Worm (Caenorhabditis elegans) whole organism, L2 larva: ENCODE data around the gene nduf-2.2.

ENCODE experiments used
- C34F6.9 ChIP-seq: fragments of 150-350 bp; optimal IDR thresholded peaks from 2 replicates; lab custom pipeline; 2014; ENCODE audit warnings: missing biosample characterization, missing genetic modification characterization
- F13H6.1 ChIP-seq: sonication (generic microtip); optimal IDR thresholded peaks from 2 replicates; lab custom pipeline; 2016; ENCODE audit warnings: missing genetic modification characterization, missing compliant biosample characterization
- R02D3.7 ChIP-seq: fragments of 150-350 bp; optimal IDR thresholded peaks from 2 replicates; lab custom pipeline; 2014; ENCODE audit warnings: missing biosample characterization, missing genetic modification characterization
- Y55F3AM.14 ChIP-seq: fragments of 200-800 bp; sonication (Bioruptor generic); optimal IDR thresholded peaks from 2 replicates; lab custom pipeline; 2018; ENCODE audit warnings: mild to moderate bottlenecking, missing genetic modification characterization, missing compliant biosample characterization
- ZK546.5 ChIP-seq: sonication (generic microtip); optimal IDR thresholded peaks from 2 replicates; lab custom pipeline; 2017; ENCODE audit warnings: missing biosample characterization, missing genetic modification characterization
- alr-1 ChIP-seq: fragments of 150-350 bp; optimal IDR thresholded peaks from 2 replicates; lab custom pipeline; 2014; ENCODE audit warnings: missing biosample characterization, missing genetic modification characterization
- aly-2 ChIP-seq: fragments of 150-350 bp; optimal IDR thresholded peaks from 2 replicates; lab custom pipeline; 2014; ENCODE audit warnings: missing biosample characterization, missing genetic modification characterization
- ama-1 ChIP-seq: fragments of 150-350 bp; optimal IDR thresholded peaks from 2 replicates; lab custom pipeline; 2018; ENCODE audit warnings: inconsistent platforms
- blmp-1 ChIP-seq: sonication (generic microtip); optimal IDR thresholded peaks from 2 replicates; lab custom pipeline; 2017; ENCODE audit warnings: missing genetic modification characterization, mild to moderate bottlenecking, missing compliant biosample characterization, antibody characterized with exemption, moderate library complexity; ENCODE audit not compliant: insufficient read depth
- ceh-16 ChIP-seq: fragments of 150-350 bp; optimal IDR thresholded peaks from 2 replicates; lab custom pipeline; 2014; ENCODE audit warnings: missing biosample characterization, missing genetic modification characterization
- ceh-82 ChIP-seq: fragments of 150-350 bp; optimal IDR thresholded peaks from 2 replicates; lab custom pipeline; 2014; ENCODE audit warnings: missing biosample characterization, missing genetic modification characterization
- crh-2 ChIP-seq: sonication (generic microtip); optimal IDR thresholded peaks from 2 replicates; lab custom pipeline; 2017; ENCODE audit warnings: missing biosample characterization, missing genetic modification characterization
- dmd-4 ChIP-seq: sonication (generic microtip); optimal IDR thresholded peaks from 2 replicates; lab custom pipeline; 2017; ENCODE audit warnings: missing biosample characterization, missing genetic modification characterization
- egl-27 ChIP-seq: sonication (generic microtip); optimal IDR thresholded peaks from 3 replicates; lab custom pipeline; 2017; ENCODE audit warnings: missing biosample characterization, missing genetic modification reagents, missing genetic modification characterization
- elt-1 ChIP-seq: fragments of 150-350 bp; optimal IDR thresholded peaks from 2 replicates; lab custom pipeline; 2014; ENCODE audit warnings: missing biosample characterization, missing genetic modification characterization
- elt-3 ChIP-seq: sonication (generic microtip); optimal IDR thresholded peaks from 2 replicates; lab custom pipeline; 2017; ENCODE audit warnings: missing biosample characterization, missing genetic modification characterization
- fos-1 ChIP-seq: fragments of 150-350 bp; optimal IDR thresholded peaks from 2 replicates; lab custom pipeline; 2014; ENCODE audit warnings: missing biosample characterization, missing genetic modification characterization
- gmeb-1 ChIP-seq: fragments of 150-350 bp; optimal IDR thresholded peaks from 2 replicates; lab custom pipeline; 2014; ENCODE audit warnings: missing biosample characterization, missing genetic modification characterization
- lin-11 ChIP-seq: fragments of 150-350 bp; sonication (generic microtip); optimal IDR thresholded peaks from 2 replicates; lab custom pipeline; 2014; ENCODE audit warnings: missing biosample characterization, missing genetic modification characterization, inconsistent platforms, mixed read lengths
- lin-13 ChIP-seq: fragments of 150-350 bp; optimal IDR thresholded peaks from 2 replicates; lab custom pipeline; 2014; ENCODE audit warnings: missing biosample characterization, missing genetic modification reagents, missing genetic modification characterization
- lin-39 ChIP-seq: fragments of 150-350 bp; optimal IDR thresholded peaks from 2 replicates; lab custom pipeline; 2014; ENCODE audit warnings: missing biosample characterization, missing genetic modification reagents, missing genetic modification characterization
- lsy-2 ChIP-seq, 2 experiments: fragments of 150-350 bp in 1 of 2; sonication (generic microtip) in 1 of 2; optimal IDR thresholded peaks; 2 replicates each; lab custom pipeline; 2014 to 2017; ENCODE audit warnings: missing biosample characterization in 2 of 2, missing genetic modification characterization in 2 of 2
- mab-5 ChIP-seq: fragments of 150-350 bp; optimal IDR thresholded peaks from 2 replicates; lab custom pipeline; 2014; ENCODE audit warnings: missing biosample characterization, missing genetic modification characterization
- mbf-1 ChIP-seq: sonication (generic microtip); optimal IDR thresholded peaks from 2 replicates; lab custom pipeline; 2017; ENCODE audit warnings: missing biosample characterization, missing genetic modification characterization
- mdl-1 ChIP-seq, 2 experiments: fragments of 150-350 bp in 1 of 2; sonication (generic microtip) in 1 of 2; optimal IDR thresholded peaks; 2 replicates each; lab custom pipeline; 2017; ENCODE audit warnings: missing biosample characterization in 2 of 2, missing genetic modification characterization in 2 of 2
- nhr-10 ChIP-seq: sonication (generic microtip); optimal IDR thresholded peaks from 2 replicates; lab custom pipeline; 2017; ENCODE audit warnings: missing biosample characterization, missing genetic modification characterization
- nhr-11 ChIP-seq: fragments of 150-350 bp; optimal IDR thresholded peaks from 2 replicates; lab custom pipeline; 2014; ENCODE audit warnings: missing biosample characterization, missing genetic modification characterization
- nhr-12 ChIP-seq: fragments of 150-350 bp; optimal IDR thresholded peaks from 2 replicates; lab custom pipeline; 2014; ENCODE audit warnings: missing biosample characterization, missing genetic modification characterization
- nhr-129 ChIP-seq: fragments of 150-350 bp; optimal IDR thresholded peaks from 2 replicates; lab custom pipeline; 2014; ENCODE audit warnings: missing biosample characterization, missing genetic modification characterization
- nhr-21 ChIP-seq: fragments of 150-350 bp; optimal IDR thresholded peaks from 2 replicates; lab custom pipeline; 2014; ENCODE audit warnings: missing biosample characterization, missing genetic modification characterization
- nhr-23 ChIP-seq: fragments of 150-350 bp; optimal IDR thresholded peaks from 2 replicates; lab custom pipeline; 2014; ENCODE audit warnings: missing biosample characterization, missing genetic modification reagents, missing genetic modification characterization
- nhr-237 ChIP-seq: fragments of 150-350 bp; optimal IDR thresholded peaks from 2 replicates; lab custom pipeline; 2014; ENCODE audit warnings: missing biosample characterization, missing genetic modification characterization
- nhr-25 ChIP-seq: fragments of 150-350 bp; sonication (generic microtip); optimal IDR thresholded peaks from 3 replicates; lab custom pipeline; 2014; ENCODE audit warnings: missing biosample characterization, missing genetic modification characterization
- nhr-6 ChIP-seq: fragments of 150-350 bp; optimal IDR thresholded peaks from 2 replicates; lab custom pipeline; 2014; ENCODE audit warnings: missing biosample characterization, missing genetic modification characterization
- nhr-77 ChIP-seq: fragments of 150-350 bp; optimal IDR thresholded peaks from 2 replicates; lab custom pipeline; 2014; ENCODE audit warnings: missing biosample characterization, missing genetic modification characterization
- peb-1 ChIP-seq: fragments of 150-350 bp; optimal IDR thresholded peaks from 2 replicates; lab custom pipeline; 2014; ENCODE audit warnings: missing biosample characterization, missing genetic modification characterization
- sem-4 ChIP-seq: fragments of 150-350 bp; optimal IDR thresholded peaks from 2 replicates; lab custom pipeline; 2014; ENCODE audit warnings: missing biosample characterization, missing genetic modification reagents, missing genetic modification characterization
- skn-1 ChIP-seq: sonication (generic microtip); optimal IDR thresholded peaks from 2 replicates; lab custom pipeline; 2017; ENCODE audit warnings: missing biosample characterization, missing genetic modification characterization
- sma-3 ChIP-seq: sonication (generic microtip); optimal IDR thresholded peaks from 2 replicates; lab custom pipeline; 2016; ENCODE audit warnings: missing genetic modification reagents, missing genetic modification characterization, missing compliant biosample characterization
- sma-9 ChIP-seq, 2 experiments: fragments of 150-350 bp in 1 of 2; sonication (generic microtip) in 1 of 2; optimal IDR thresholded peaks; 2 replicates each; lab custom pipeline; 2014 to 2016; ENCODE audit warnings: missing genetic modification characterization in 2 of 2, mild to moderate bottlenecking in 1 of 2, missing biosample characterization in 1 of 2, missing compliant biosample characterization in 1 of 2, missing genetic modification reagents in 1 of 2, moderate library complexity in 1 of 2
- snpc-4 ChIP-seq: fragments of 150-350 bp; optimal IDR thresholded peaks from 2 replicates; lab custom pipeline; 2014; ENCODE audit warnings: missing biosample characterization, missing genetic modification characterization
- unc-39 ChIP-seq: fragments of 150-350 bp; optimal IDR thresholded peaks from 2 replicates; lab custom pipeline; 2014; ENCODE audit warnings: missing biosample characterization, missing genetic modification characterization
- unc-55 ChIP-seq: fragments of 150-350 bp; sonication (generic microtip); optimal IDR thresholded peaks from 3 replicates; lab custom pipeline; 2014; ENCODE audit warnings: missing biosample characterization, missing genetic modification reagents, missing genetic modification characterization
- unc-62 ChIP-seq: fragments of 150-350 bp; optimal IDR thresholded peaks from 2 replicates; lab custom pipeline; 2014; ENCODE audit warnings: missing biosample characterization, missing genetic modification reagents, missing genetic modification characterization
- zag-1 ChIP-seq: fragments of 150-350 bp; optimal IDR thresholded peaks from 2 replicates; lab custom pipeline; 2014; ENCODE audit warnings: missing biosample characterization, missing genetic modification characterization
- ztf-1 ChIP-seq: fragments of 200-800 bp; sonication (Bioruptor generic); conservative IDR thresholded peaks from 2 replicates; pipeline ENCODE4 v1.3.6; 2022; ENCODE audit warnings: missing genetic modification characterization, missing compliant biosample characterization
- ztf-11 ChIP-seq: sonication (generic microtip); optimal IDR thresholded peaks from 2 replicates; lab custom pipeline; 2017; ENCODE audit warnings: missing biosample characterization, missing genetic modification characterization
- ztf-4 ChIP-seq: fragments of 150-350 bp; optimal IDR thresholded peaks from 2 replicates; lab custom pipeline; 2014; ENCODE audit warnings: missing biosample characterization, missing genetic modification characterization

nduf-2.2 gene

ce11 chrIII:6420995-6421404 lies 44.0 kb upstream of the nduf-2.2 start:
- TF ChIP-seq aly-2 (tag; lab: Kevin White, UChicago) (no peak), ztf-11 (tag; lab: Kevin White, UChicago) (no peak), egl-27 (tag; lab: Kevin White, UChicago) (peak; percentile 42), elt-3 (tag; lab: Kevin White, UChicago) (no peak), Y55F3AM.14 (GFP tag; lab: Kevin White, UChicago) (peak; percentile 89), C34F6.9 (peak; percentile 88), ceh-16 (peak; percentile 53), zag-1 (tag; lab: Kevin White, UChicago) (peak; percentile 47), alr-1 (tag; lab: Kevin White, UChicago) (no peak), elt-1 (peak; percentile 1), nhr-25 (tag; lab: Kevin White, UChicago) (peak; percentile 92), peb-1 (tag; lab: Kevin White, UChicago) (no peak), ztf-4 (peak; percentile 35), unc-39 (tag; lab: Kevin White, UChicago) (no peak), unc-55 (GFP tag; lab: Kevin White, UChicago) (peak; percentile 63), lin-13 (GFP tag; lab: Kevin White, UChicago) (peak; percentile 59), skn-1 (tag; lab: Kevin White, UChicago) (no peak), nhr-23 (tag; lab: Kevin White, UChicago) (no peak), dmd-4 (tag; lab: Kevin White, UChicago) (no peak), ceh-82 (peak; percentile 55), F13H6.1 (tag; lab: Kevin White, UChicago) (peak; percentile 94), fos-1 (tag; lab: Kevin White, UChicago) (peak; percentile 58), ZK546.5 (tag; lab: Kevin White, UChicago) (peak; percentile 24), nhr-6 (tag; lab: Kevin White, UChicago) (peak; percentile 50), mab-5 (tag; lab: Kevin White, UChicago) (peak; percentile 83), crh-2 (tag; lab: Kevin White, UChicago) (peak; percentile 85), nhr-11 (no peak), sem-4 (tag; lab: Kevin White, UChicago) (peak; percentile 81), gmeb-1 (tag; lab: Kevin White, UChicago) (peak; percentile 85), lin-39 (tag; lab: Kevin White, UChicago) (no peak), nhr-10 (peak; percentile 46), nhr-77 (tag; lab: Kevin White, UChicago) (no peak), nhr-129 (tag; lab: Kevin White, UChicago) (peak; percentile 44), R02D3.7 (no peak), lin-11 (tag; lab: Kevin White, UChicago) (peak; percentile 71), lsy-2 (tag; optimal IDR thresholded peaks at IDR 0.05; lab: Kevin White, UChicago) (peak; percentile 53 to 89), ztf-1 (GFP tag; lab: Robert Waterston, UW) (no peak), sma-3 (GFP tag; lab: Kevin White, UChicago) (peak; percentile 95), nhr-12 (tag; lab: Kevin White, UChicago) (no peak), sma-9 (GFP tag; optimal IDR thresholded peaks at IDR 0.05; lab: Kevin White, UChicago) (peak; percentile 97), sma-9 (tag; optimal IDR thresholded peaks at IDR 0.05; lab: Kevin White, UChicago) (no peak), mdl-1 (tag; optimal IDR thresholded peaks at IDR 0.05; lab: Kevin White, UChicago) (peak; percentile 95 to 97), ama-1 (lab: Kevin White, UChicago) (no peak), nhr-237 (tag; lab: Kevin White, UChicago) (no peak), mbf-1 (tag; lab: Kevin White, UChicago) (no peak), blmp-1 (tag; lab: Kevin White, UChicago) (peak; percentile 83), snpc-4 (tag; lab: Kevin White, UChicago) (no peak), nhr-21 (tag; lab: Kevin White, UChicago) (peak; percentile 96), unc-62 (GFP tag; lab: Kevin White, UChicago) (peak; percentile 66)
